Fruit fly (Drosophila melanogaster) whole organism, embryonic: ENCODE measurements around the gene Osi18.

Experiments
- Atf-2 ChIP-seq: fragments of 200-800 bp; sonication (Bioruptor generic); optimal IDR thresholded peaks from 2 replicates; lab custom pipeline; 2016; ENCODE audit warnings: missing biosample characterization, missing genetic modification characterization
- Atf3 ChIP-seq: fragments of 200-800 bp; sonication (Bioruptor generic); optimal IDR thresholded peaks from 3 replicates; lab custom pipeline; 2016; ENCODE audit warnings: missing biosample characterization, missing genetic modification characterization
- CG10274 ChIP-seq: fragments of 200-800 bp; sonication (Bioruptor generic); optimal IDR thresholded peaks from 3 replicates; lab custom pipeline; 2017; ENCODE audit warnings: missing biosample characterization, mild to moderate bottlenecking, missing genetic modification characterization
- CG17361 ChIP-seq: fragments of 200-800 bp; sonication (Bioruptor generic); IDR thresholded peaks from 3 replicates; pipeline ENCODE4 v1.3.6; 2022; ENCODE audit warnings: missing biosample characterization, missing genetic modification characterization
- CG5953 ChIP-seq: fragments of 200-800 bp; sonication (Bioruptor generic); IDR thresholded peaks from 2 replicates; pipeline ENCODE4 v1.3.6; 2022; ENCODE audit warnings: missing biosample characterization, missing genetic modification characterization
- Fer2 ChIP-seq: fragments of 200-800 bp; sonication (Bioruptor generic); optimal IDR thresholded peaks from 2 replicates; lab custom pipeline; 2018; ENCODE audit warnings: missing biosample characterization, mild to moderate bottlenecking, missing genetic modification characterization, moderate library complexity
- gem ChIP-seq: fragments of 200-800 bp; sonication (Bioruptor generic); optimal IDR thresholded peaks from 2 replicates; lab custom pipeline; 2019; ENCODE audit warnings: missing biosample characterization, mild to moderate bottlenecking, missing genetic modification characterization, moderate library complexity
- stc ChIP-seq: fragments of 200-800 bp; sonication (Bioruptor generic); IDR thresholded peaks from 2 replicates; pipeline ENCODE4 v1.3.6; 2022; ENCODE audit warnings: missing biosample characterization, missing genetic modification characterization
- tio ChIP-seq: fragments of 200-800 bp; sonication (Bioruptor generic); optimal IDR thresholded peaks from 2 replicates; lab custom pipeline; 2017; ENCODE audit warnings: missing biosample characterization, missing genetic modification characterization, inconsistent platforms
- usp ChIP-seq: fragments of >200 bp; optimal IDR thresholded peaks from 2 replicates; lab custom pipeline; 2017; ENCODE audit warnings: missing biosample characterization, missing genetic modification characterization

DNA sequence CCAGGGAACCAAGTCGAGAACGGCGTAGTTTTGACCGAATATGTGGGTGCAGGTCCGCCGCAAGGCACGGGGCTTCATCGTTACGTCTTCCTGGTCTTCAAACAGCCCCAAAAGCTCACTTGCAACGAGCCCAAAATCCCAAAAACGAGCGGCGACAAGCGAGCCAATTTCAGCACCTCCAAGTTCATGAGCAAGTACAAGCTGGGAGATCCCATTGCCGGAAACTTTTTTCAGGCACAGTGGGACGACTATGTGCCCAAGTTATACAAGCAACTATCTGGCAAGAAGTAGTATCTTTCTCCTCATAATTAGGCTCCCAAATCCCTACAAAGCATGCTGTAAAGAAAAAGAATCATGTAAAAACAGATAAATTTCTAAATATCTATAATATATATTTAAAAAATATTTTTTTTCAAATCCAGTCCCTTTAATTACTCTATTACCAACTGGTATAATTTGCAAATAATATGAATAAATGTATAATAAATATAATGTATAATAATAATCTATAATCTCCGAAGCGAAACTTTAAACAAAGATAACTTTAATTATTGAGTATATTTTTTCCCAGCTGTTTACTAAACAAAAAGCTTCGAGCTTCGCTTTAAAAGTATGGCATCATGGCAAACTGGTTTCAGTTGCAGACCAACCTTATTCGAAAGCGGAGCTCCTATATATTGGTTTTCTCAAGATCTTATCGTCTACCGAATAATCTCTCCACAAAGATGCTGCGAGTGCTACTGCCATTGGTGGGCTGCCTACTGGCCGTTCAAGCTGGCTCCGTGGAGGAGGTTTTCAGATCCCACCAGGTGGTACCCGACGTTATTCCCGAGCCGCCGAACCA is 13.6 kb downstream of the Osi18 start, which contains the start of gene CG17919:
- TF ChIP-seq CG5953 (GFP tag; lab: Robert Waterston, UW) (no peak), stc (no peak), usp (GFP tag; lab: Kevin White, UChicago) (no peak), Atf3 (no peak), gem (tag; lab: Kevin White, UChicago) (no peak), Atf-2 (GFP tag; lab: Kevin White, UChicago) (no peak), tio (no peak), CG10274 (GFP tag; lab: Kevin White, UChicago) (no peak), Fer2 (tag; lab: Kevin White, UChicago) (no peak), CG17361 (no peak)
